Worm (Caenorhabditis elegans) whole organism, L1 larva: ENCODE data around the gene zipt-16.

Experiments
- C04F5.9 ChIP-seq: sonication (generic microtip); optimal IDR thresholded peaks from 2 replicates; lab custom pipeline; 2016; ENCODE audit warnings: missing genetic modification characterization, missing compliant biosample characterization
- C16A3.4 ChIP-seq: fragments of 150-350 bp; optimal IDR thresholded peaks from 2 replicates; lab custom pipeline; 2014; ENCODE audit warnings: missing biosample characterization, missing genetic modification characterization
- F16B12.6 ChIP-seq: fragments of 150-350 bp; optimal IDR thresholded peaks from 2 replicates; lab custom pipeline; 2014; ENCODE audit warnings: missing biosample characterization, missing genetic modification characterization
- Y116A8C.19 ChIP-seq: sonication (generic microtip); optimal IDR thresholded peaks from 2 replicates; lab custom pipeline; 2016; ENCODE audit warnings: missing compliant biosample characterization, missing genetic modification characterization, borderline replicate concordance
- alr-1 ChIP-seq: fragments of 200-800 bp; sonication (Bioruptor generic); optimal IDR thresholded peaks from 2 replicates; lab custom pipeline; 2018; ENCODE audit warnings: borderline replicate concordance, mild to moderate bottlenecking, missing genetic modification characterization, missing compliant biosample characterization
- aly-2 ChIP-seq: fragments of 150-350 bp; optimal IDR thresholded peaks from 2 replicates; lab custom pipeline; 2014; ENCODE audit warnings: missing biosample characterization, missing genetic modification characterization
- blmp-1 ChIP-seq: fragments of 150-350 bp; optimal IDR thresholded peaks from 2 replicates; lab custom pipeline; 2014; ENCODE audit warnings: missing biosample characterization, missing genetic modification characterization
- ceh-63 ChIP-seq: fragments of 200-800 bp; sonication (Bioruptor generic); optimal IDR thresholded peaks from 2 replicates; lab custom pipeline; 2018; ENCODE audit warnings: mild to moderate bottlenecking, missing genetic modification characterization, missing compliant biosample characterization
- ceh-82 ChIP-seq, 3 experiments: fragments of 150-350 bp in 1 of 3; sonication (generic microtip) in 2 of 3; optimal IDR thresholded peaks; 2 replicates each; lab custom pipeline; 2014 to 2017; ENCODE audit warnings: missing biosample characterization in 3 of 3, missing genetic modification characterization in 3 of 3
- ceh-90 ChIP-seq: sonication (generic microtip); optimal IDR thresholded peaks from 2 replicates; lab custom pipeline; 2016; ENCODE audit warnings: missing genetic modification characterization, missing compliant biosample characterization
- dpl-1 ChIP-seq, 3 experiments: fragments of 150-350 bp in 2 of 3; sonication (generic microtip) in 1 of 3; optimal IDR thresholded peaks; 2 replicates each; lab custom pipeline; 2014 to 2017; ENCODE audit warnings: missing biosample characterization in 3 of 3, missing genetic modification characterization in 3 of 3, missing genetic modification reagents in 3 of 3
- dsc-1 ChIP-seq: sonication (generic microtip); optimal IDR thresholded peaks from 2 replicates; lab custom pipeline; 2016; ENCODE audit warnings: mild to moderate bottlenecking, missing genetic modification characterization, missing compliant biosample characterization
- efl-1 ChIP-seq, 4 experiments: fragments of 150-350 bp; optimal IDR thresholded peaks in 3 of 4; peaks in 1 of 4; 1 replicate in 1 of 4; 2 replicates in 3 of 4; lab custom pipeline; 2014; ENCODE audit warnings: missing biosample characterization in 2 of 4, missing genetic modification characterization in 2 of 4, missing genetic modification reagents in 2 of 4
- egl-13 ChIP-seq: sonication (generic microtip); optimal IDR thresholded peaks from 2 replicates; lab custom pipeline; 2016; ENCODE audit warnings: missing genotype, missing genetic modification reagents, missing genetic modification characterization, missing compliant biosample characterization
- elt-2 ChIP-seq: sonication (generic microtip); optimal IDR thresholded peaks from 2 replicates; lab custom pipeline; 2016; ENCODE audit warnings: missing genetic modification characterization, mild to moderate bottlenecking, inconsistent platforms, missing compliant biosample characterization, missing genetic modification reagents
- ets-5 ChIP-seq: fragments of 200-800 bp; sonication (Bioruptor generic); IDR thresholded peaks from 2 replicates; pipeline ENCODE4 v1.3.6; 2022; ENCODE audit warnings: missing genetic modification characterization, missing compliant biosample characterization
- fkh-10 ChIP-seq: sonication (generic microtip); optimal IDR thresholded peaks from 2 replicates; lab custom pipeline; 2017; ENCODE audit warnings: missing biosample characterization, missing genetic modification reagents, missing genetic modification characterization
- fkh-4 ChIP-seq: sonication (generic microtip); optimal IDR thresholded peaks from 2 replicates; lab custom pipeline; 2016; ENCODE audit warnings: missing compliant biosample characterization, missing genetic modification characterization, borderline replicate concordance
- hlh-17 ChIP-seq: fragments of 200-800 bp; sonication (Bioruptor generic); optimal IDR thresholded peaks from 2 replicates; lab custom pipeline; 2018; ENCODE audit warnings: missing genetic modification characterization, mild to moderate bottlenecking, missing compliant biosample characterization, moderate library complexity, borderline replicate concordance
- irx-1 ChIP-seq: sonication (generic microtip); optimal IDR thresholded peaks from 2 replicates; lab custom pipeline; 2016; ENCODE audit warnings: missing genetic modification characterization, missing compliant biosample characterization
- isw-1 ChIP-seq: fragments of 200-800 bp; sonication (Bioruptor generic); IDR thresholded peaks from 2 replicates; pipeline ENCODE4 v1.3.6; 2022; ENCODE audit warnings: missing genetic modification characterization, missing compliant biosample characterization
- lin-13 ChIP-seq: fragments of 150-350 bp; optimal IDR thresholded peaks from 2 replicates; lab custom pipeline; 2014; ENCODE audit warnings: missing biosample characterization, missing genetic modification reagents, missing genetic modification characterization
- lin-14 ChIP-seq: fragments of 200-800 bp; sonication (Bioruptor generic); optimal IDR thresholded peaks from 2 replicates; lab custom pipeline; 2018; ENCODE audit warnings: mild to moderate bottlenecking, missing genetic modification characterization, moderate library complexity, missing compliant biosample characterization
- lin-35 ChIP-seq, 2 experiments: fragments of 150-350 bp; optimal IDR thresholded peaks; 2 replicates each; lab custom pipeline; 2014; ENCODE audit warnings: missing biosample characterization in 2 of 2, missing genetic modification characterization in 2 of 2, missing genetic modification reagents in 2 of 2
- lir-3 ChIP-seq: sonication (generic microtip); optimal IDR thresholded peaks from 2 replicates; lab custom pipeline; 2016; ENCODE audit warnings: mild to moderate bottlenecking, missing genetic modification characterization, moderate library complexity, missing compliant biosample characterization; ENCODE audit not compliant: poor library complexity
- lsy-2 ChIP-seq, 2 experiments: fragments of 150-350 bp; optimal IDR thresholded peaks; 2 replicates each; lab custom pipeline; 2014; ENCODE audit warnings: missing biosample characterization in 2 of 2, missing genetic modification characterization in 2 of 2
- mab-9 ChIP-seq: fragments of 200-800 bp; sonication (Bioruptor generic); IDR thresholded peaks from 2 replicates; pipeline ENCODE4 v1.3.6; 2022; ENCODE audit warnings: missing genetic modification reagents, missing genetic modification characterization, missing compliant biosample characterization
- mef-2 ChIP-seq: fragments of 150-350 bp; optimal IDR thresholded peaks from 2 replicates; lab custom pipeline; 2014; ENCODE audit warnings: missing biosample characterization, missing genetic modification characterization
- mep-1 ChIP-seq: fragments of 150-350 bp; optimal IDR thresholded peaks from 2 replicates; lab custom pipeline; 2014; ENCODE audit warnings: missing biosample characterization, missing genetic modification characterization
- nhr-11 ChIP-seq: fragments of 150-350 bp; optimal IDR thresholded peaks from 2 replicates; lab custom pipeline; 2014; ENCODE audit warnings: missing biosample characterization, missing genetic modification characterization
- nhr-12 ChIP-seq: sonication (generic microtip); optimal IDR thresholded peaks from 2 replicates; lab custom pipeline; 2017; ENCODE audit warnings: missing biosample characterization, missing genetic modification characterization
- nhr-19 ChIP-seq: fragments of 200-800 bp; sonication (Bioruptor generic); conservative IDR thresholded peaks from 2 replicates; pipeline ENCODE4 v1.3.6; 2022; ENCODE audit warnings: missing genetic modification characterization, missing compliant biosample characterization
- nhr-20 ChIP-seq: sonication (generic microtip); optimal IDR thresholded peaks from 2 replicates; lab custom pipeline; 2016; ENCODE audit warnings: mild to moderate bottlenecking, missing genetic modification characterization, missing compliant biosample characterization
- nhr-28 ChIP-seq: fragments of 150-350 bp; optimal IDR thresholded peaks from 2 replicates; lab custom pipeline; 2014; ENCODE audit warnings: missing biosample characterization, missing genetic modification characterization
- nhr-47 ChIP-seq: sonication (generic microtip); optimal IDR thresholded peaks from 2 replicates; lab custom pipeline; 2016; ENCODE audit warnings: mild to moderate bottlenecking, missing genetic modification characterization, moderate library complexity, missing compliant biosample characterization
- nhr-76 ChIP-seq: sonication (generic microtip); optimal IDR thresholded peaks from 2 replicates; lab custom pipeline; 2017; ENCODE audit warnings: missing biosample characterization, missing genetic modification characterization
- nhr-77 ChIP-seq: fragments of 150-350 bp; optimal IDR thresholded peaks from 2 replicates; lab custom pipeline; 2014; ENCODE audit warnings: missing biosample characterization, missing genetic modification characterization
- nhr-85 ChIP-seq: sonication (generic microtip); peaks from one replicate; lab custom pipeline; 2016; ENCODE audit warnings: missing genetic modification characterization, inconsistent platforms, missing compliant biosample characterization
- pag-3 ChIP-seq: sonication (generic microtip); optimal IDR thresholded peaks from 2 replicates; lab custom pipeline; 2017; ENCODE audit warnings: missing genetic modification characterization, mild to moderate bottlenecking, missing compliant biosample characterization, antibody characterized with exemption, borderline replicate concordance; ENCODE audit not compliant: insufficient read depth
- pax-3 ChIP-seq: fragments of 200-800 bp; sonication (Bioruptor generic); optimal IDR thresholded peaks from 2 replicates; lab custom pipeline; 2018; ENCODE audit warnings: mild to moderate bottlenecking, missing genetic modification characterization, moderate library complexity, missing compliant biosample characterization
- skn-1 ChIP-seq: fragments of 150-350 bp; optimal IDR thresholded peaks from 2 replicates; lab custom pipeline; 2014; ENCODE audit warnings: missing biosample characterization, missing genetic modification characterization
- snpc-4 ChIP-seq: fragments of 150-350 bp; optimal IDR thresholded peaks from 2 replicates; lab custom pipeline; 2014; ENCODE audit warnings: missing biosample characterization, missing genetic modification characterization
- sox-4 ChIP-seq: sonication (generic microtip); optimal IDR thresholded peaks from 2 replicates; lab custom pipeline; 2016; ENCODE audit warnings: missing genetic modification characterization, missing compliant biosample characterization
- sptf-1 ChIP-seq: fragments of 150-350 bp; optimal IDR thresholded peaks from 2 replicates; lab custom pipeline; 2014; ENCODE audit warnings: missing biosample characterization, missing genetic modification characterization
- sup-37 ChIP-seq: fragments of 200-800 bp; sonication (Bioruptor generic); optimal IDR thresholded peaks from 2 replicates; lab custom pipeline; 2018; ENCODE audit warnings: mild to moderate bottlenecking, missing genetic modification characterization, missing compliant biosample characterization
- swsn-7 ChIP-seq: sonication (generic microtip); optimal IDR thresholded peaks from 2 replicates; lab custom pipeline; 2016; ENCODE audit warnings: missing genetic modification characterization, missing compliant biosample characterization
- tlp-1 ChIP-seq: fragments of 150-350 bp; optimal IDR thresholded peaks from 2 replicates; lab custom pipeline; 2014; ENCODE audit warnings: missing biosample characterization, missing genetic modification characterization
- unc-130 ChIP-seq: fragments of 150-350 bp; optimal IDR thresholded peaks from 2 replicates; lab custom pipeline; 2017; ENCODE audit warnings: missing biosample characterization, missing genetic modification characterization, inconsistent platforms
- unc-62 ChIP-seq: fragments of 150-350 bp; optimal IDR thresholded peaks from 2 replicates; lab custom pipeline; 2014; ENCODE audit warnings: missing biosample characterization, missing genetic modification reagents, missing genetic modification characterization
- zip-4 ChIP-seq: fragments of 200-800 bp; sonication (Bioruptor generic); optimal IDR thresholded peaks from 2 replicates; lab custom pipeline; 2018; ENCODE audit warnings: mild to moderate bottlenecking, missing genetic modification characterization, moderate library complexity, missing compliant biosample characterization

The zipt-16 gene

ce11 chrV:11506347-11506746 lies 43.5 kb downstream of the zipt-16 start (continued):
- no peak for TF ChIP-seq egl-13 (tag; lab: Kevin White, UChicago)
- TF ChIP-seq ceh-82 (tag; optimal IDR thresholded peaks at IDR 0.05; lab: Kevin White, UChicago): no peak
- no peak for TF ChIP-seq F16B12.6
- TF ChIP-seq mef-2: no peak
- TF ChIP-seq C16A3.4 (tag; lab: Kevin White, UChicago): no peak
- TF ChIP-seq unc-130 (tag; lab: Kevin White, UChicago): peak; percentile 27
- no peak for TF ChIP-seq sox-4 (tag; lab: Kevin White, UChicago)
- no peak for TF ChIP-seq blmp-1
- no peak for TF ChIP-seq nhr-28 (tag; lab: Kevin White, UChicago)
- no peak for TF ChIP-seq sptf-1 (tag; lab: Kevin White, UChicago)

- TF ChIP-seq nhr-47 (tag; lab: Kevin White, UChicago) (no peak), swsn-7 (tag; lab: Kevin White, UChicago) (no peak), lir-3 (tag; lab: Kevin White, UChicago) (no peak), fkh-10 (GFP tag; lab: Kevin White, UChicago) (no peak), dpl-1 (GFP tag; optimal IDR thresholded peaks at IDR 0.05; lab: Kevin White, UChicago) (no peak), nhr-11 (tag; lab: Kevin White, UChicago) (no peak), nhr-76 (no peak), nhr-77 (tag; lab: Kevin White, UChicago) (no peak), pag-3 (tag; lab: Kevin White, UChicago) (peak; percentile 57), lin-14 (GFP tag; lab: Kevin White, UChicago) (peak; percentile 55), unc-130 (tag; lab: Kevin White, UChicago) (no peak), lin-13 (GFP tag; lab: Kevin White, UChicago) (no peak), mab-9 (GFP tag; lab: Robert Waterston, UW) (no peak), dsc-1 (tag; lab: Kevin White, UChicago) (no peak), lsy-2 (tag; optimal IDR thresholded peaks at IDR 0.05; lab: Kevin White, UChicago) (no peak), sptf-1 (tag; lab: Kevin White, UChicago) (no peak), skn-1 (tag; lab: Kevin White, UChicago) (peak; percentile 21), nhr-28 (tag; lab: Kevin White, UChicago) (no peak), snpc-4 (no peak), tlp-1 (tag; lab: Kevin White, UChicago) (no peak), C16A3.4 (tag; lab: Kevin White, UChicago) (no peak), lin-35 (GFP tag; optimal IDR thresholded peaks at IDR 0.05; lab: Kevin White, UChicago) (no peak), ceh-90 (tag; lab: Kevin White, UChicago) (no peak), Y116A8C.19 (no peak), irx-1 (tag; lab: Kevin White, UChicago) (no peak), ets-5 (GFP tag; lab: Robert Waterston, UW) (no peak), nhr-12 (tag; lab: Kevin White, UChicago) (no peak), zip-4 (no peak), aly-2 (tag; lab: Kevin White, UChicago) (no peak), mep-1 (tag; lab: Kevin White, UChicago) (no peak), C04F5.9 (tag; lab: Kevin White, UChicago) (no peak), blmp-1 (peak; percentile 62), unc-62 (GFP tag; lab: Kevin White, UChicago) (no peak), sup-37 (GFP tag; lab: Kevin White, UChicago) (no peak), alr-1 (tag; lab: Kevin White, UChicago) (no peak), F16B12.6 (no peak), elt-2 (no peak), nhr-20 (tag; lab: Kevin White, UChicago) (peak; percentile 7), isw-1 (GFP tag; lab: Robert Waterston, UW) (no peak), pax-3 (tag; lab: Kevin White, UChicago) (no peak), nhr-85 (tag; lab: Kevin White, UChicago) (peak; percentile 77), efl-1 (optimal IDR thresholded peaks at IDR 0.05; lab: Kevin White, UChicago) (no peak), efl-1 (GFP tag; optimal IDR thresholded peaks at IDR 0.05 in 1 of 2; lab: Kevin White, UChicago) (peak in 1 of 2 experiments; percentile 70), ceh-63 (GFP tag; lab: Kevin White, UChicago) (no peak), hlh-17 (no peak), nhr-19 (no peak), fkh-4 (tag; lab: Kevin White, UChicago) (no peak)
These were observed 46.0 kb downstream of the zipt-16 start, which contains the start of gene ttll-5 for ce11 chrV:11508773-11509172. Gene ttll-5, plus strand, starts transcription at chrV:11509060.
